Fruit fly (Drosophila melanogaster): ENCODE results near the gene CG8012.

CG8012 gene

DNA sequence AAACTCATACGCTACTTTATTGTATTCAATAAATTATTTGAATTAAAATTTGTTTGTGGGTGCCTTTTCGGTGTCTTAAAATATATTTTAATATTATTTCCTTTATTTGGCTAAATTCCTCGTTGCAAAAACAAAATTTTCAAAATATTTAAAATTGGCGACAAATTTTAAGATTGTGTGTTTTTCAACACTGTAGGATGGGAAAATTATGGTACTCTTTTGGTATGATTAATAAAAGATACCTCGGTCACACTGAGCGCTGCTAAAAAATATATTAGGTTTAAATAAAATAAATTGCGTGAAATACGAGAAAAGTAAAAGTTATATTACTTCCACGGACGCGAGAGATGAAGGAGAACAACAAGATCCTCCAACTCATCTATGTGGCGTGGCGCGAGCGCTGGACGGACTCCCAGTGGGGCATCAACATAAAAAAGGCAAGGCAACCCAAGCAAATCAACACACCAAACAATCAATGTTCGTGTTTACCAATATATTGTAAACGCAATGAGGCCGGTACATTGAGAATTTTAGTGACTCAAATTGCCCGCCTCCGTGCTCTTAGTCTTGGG is 24.0 kb upstream of the CG8012 start, which contains the start of gene MED24:
TSS of gene MED24 (plus strand) at position 229 of the 572 bp plus-strand sequence.
- peak; percentile 0 for TF ChIP-seq CG3032 (tag; optimal IDR thresholded peaks at IDR 0.05)
- TF ChIP-seq esn (GFP tag; optimal IDR thresholded peaks at IDR 0.05): peak; percentile 21
- no peak for TF ChIP-seq Met (GFP tag; optimal IDR thresholded peaks at IDR 0.05)

DNA sequence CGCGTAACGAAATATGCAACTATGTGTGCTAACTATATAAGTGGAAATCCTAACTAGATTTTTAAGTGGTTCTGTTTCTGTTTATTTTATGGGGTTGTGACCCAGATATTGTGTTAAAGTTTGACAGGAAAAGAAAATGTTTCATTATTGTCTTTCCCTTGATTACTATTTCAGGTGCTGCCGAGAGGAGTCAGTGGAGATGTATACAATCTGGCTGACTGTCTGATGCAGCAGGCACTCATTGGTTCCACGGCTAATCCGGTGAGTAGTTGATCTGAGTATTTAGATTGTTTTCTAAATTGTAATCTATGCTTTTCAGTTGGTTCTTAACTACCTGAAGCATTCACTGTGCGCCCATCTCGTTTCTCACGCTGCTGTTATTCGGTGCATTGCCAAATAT is 22.1 kb upstream of the CG8012 start, which contains the start of gene CG7387:
TSS of gene CG7387 (minus strand) at position 101 of the 400 bp plus-strand sequence.
- TF ChIP-seq CG15336 (GFP tag; IDR thresholded peaks at IDR 0.05) (no peak), CG6854 (GFP tag; optimal IDR thresholded peaks at IDR 0.05) (no peak), CG6808 (GFP tag; optimal IDR thresholded peaks at IDR 0.05) (no peak), CG8632 (GFP tag; optimal IDR thresholded peaks at IDR 0.05) (no peak), Hr38 (GFP tag; optimal IDR thresholded peaks at IDR 0.05) (no peak), CG11762 (GFP tag; optimal IDR thresholded peaks at IDR 0.05; ENCODE audit: insufficient read depth) (no peak), acj6 (GFP tag; optimal IDR thresholded peaks at IDR 0.05) (no peak), Eip75B (GFP tag; optimal IDR thresholded peaks at IDR 0.05) (no peak)

dm6 chr3L:8197779-8198279 is 17.3 kb upstream of the CG8012 start, which contains the start of the genes UbcE2M and Dhps:
Gene UbcE2M, minus strand, starts transcription at chr3L:8197987.
Gene Dhps, plus strand, starts transcription at chr3L:8198207.
- TF ChIP-seq eg (GFP tag; IDR thresholded peaks at IDR 0.05) (peak; percentile 72; the same call in 2 of the 3 replicates), Ets21C (GFP tag; optimal IDR thresholded peaks at IDR 0.05) (no peak), CG6276 (GFP tag; optimal IDR thresholded peaks at IDR 0.05) (no peak), vri (GFP tag; optimal IDR thresholded peaks at IDR 0.05) (no peak), CG10631 (GFP tag; optimal IDR thresholded peaks at IDR 0.05) (peak; percentile 89), CG3032 (tag; optimal IDR thresholded peaks at IDR 0.05) (peak; percentile 69), Hr39 (GFP tag; optimal IDR thresholded peaks at IDR 0.05) (peak; percentile 29), CG32006 (GFP tag; optimal IDR thresholded peaks at IDR 0.05) (peak; percentile 28), CG10669 (GFP tag; optimal IDR thresholded peaks at IDR 0.05) (no peak), CG8632 (GFP tag; optimal IDR thresholded peaks at IDR 0.05) (peak; percentile 52), net (GFP tag; optimal IDR thresholded peaks at IDR 0.05) (no peak), esn (GFP tag; optimal IDR thresholded peaks at IDR 0.05) (peak; percentile 63), ss (GFP tag; optimal IDR thresholded peaks at IDR 0.05) (no peak), fd85E (GFP tag; optimal IDR thresholded peaks at IDR 0.05) (no peak), salr (GFP tag; optimal IDR thresholded peaks at IDR 0.05) (peak in 1 of 2 experiments; percentile 6), CG16779 (tag; optimal IDR thresholded peaks at IDR 0.05) (no peak), Hr38 (GFP tag; optimal IDR thresholded peaks at IDR 0.05) (no peak), CG11762 (GFP tag; optimal IDR thresholded peaks at IDR 0.05; ENCODE audit: insufficient read depth) (peak; percentile 34), Sox102F (GFP tag; optimal IDR thresholded peaks at IDR 0.05) (no peak), fkh (GFP tag; optimal IDR thresholded peaks at IDR 0.05) (no peak), CG6808 (GFP tag; optimal IDR thresholded peaks at IDR 0.05) (no peak), Hr4 (GFP tag; optimal IDR thresholded peaks at IDR 0.05) (no peak), svp (GFP tag) (no peak), CG15336 (GFP tag; IDR thresholded peaks at IDR 0.05) (peak; percentile 55), topi (GFP tag; optimal IDR thresholded peaks at IDR 0.05) (no peak), pdm3 (GFP tag; optimal IDR thresholded peaks at IDR 0.05) (no peak), CG11294 (GFP tag; IDR thresholded peaks at IDR 0.05) (peak; percentile 11; the same call in 1 of the 2 replicates), lz (GFP tag; optimal IDR thresholded peaks at IDR 0.05) (peak; percentile 73), CG34406 (GFP tag; optimal IDR thresholded peaks at IDR 0.05) (no peak), acj6 (GFP tag; optimal IDR thresholded peaks at IDR 0.05) (peak; percentile 67), Eip93F (GFP tag; optimal IDR thresholded peaks at IDR 0.05) (peak; percentile 10), CG7368 (GFP tag; optimal IDR thresholded peaks at IDR 0.05) (no peak), dac (GFP tag; optimal IDR thresholded peaks at IDR 0.05) (no peak), CG4318 (GFP tag; optimal IDR thresholded peaks at IDR 0.05) (no peak), dsx (GFP tag; optimal IDR thresholded peaks at IDR 0.05; ENCODE audit: poor library complexity, severe bottlenecking) (no peak), fd59A (GFP tag; optimal IDR thresholded peaks at IDR 0.05) (no peak), CG6163 (GFP tag; IDR thresholded peaks at IDR 0.05) (peak; percentile 62; the same call in 1 of the 3 replicates), CG6792 (GFP tag; optimal IDR thresholded peaks at IDR 0.05) (peak; percentile 41), OdsH (GFP tag; optimal IDR thresholded peaks at IDR 0.05) (no peak), Eip75B (GFP tag; optimal IDR thresholded peaks at IDR 0.05) (no peak), CG31627 (GFP tag; optimal IDR thresholded peaks at IDR 0.05) (peak; percentile 74), Blimp-1 (GFP tag; optimal IDR thresholded peaks at IDR 0.05) (peak; percentile 58), Gug (GFP tag; IDR thresholded peaks at IDR 0.05) (no peak; the same call in none of the 2 replicates)
